Worm (Caenorhabditis elegans) whole organism, L3 larva: Measurements from ENCODE around the gene C16D9.5.

ENCODE experiments used
- aly-2 ChIP-seq: fragments of 150-350 bp; optimal IDR thresholded peaks from 2 replicates; lab custom pipeline; 2014; ENCODE audit warnings: missing biosample characterization, missing genetic modification characterization
- ama-1 ChIP-seq: fragments of 150-350 bp; optimal IDR thresholded peaks from 2 replicates; lab custom pipeline; 2018
- ceh-82 ChIP-seq: fragments of 150-350 bp; optimal IDR thresholded peaks from 2 replicates; lab custom pipeline; 2014; ENCODE audit warnings: missing biosample characterization, missing genetic modification characterization
- daf-12 ChIP-seq: fragments of 150-350 bp; optimal IDR thresholded peaks from 2 replicates; lab custom pipeline; 2014; ENCODE audit warnings: missing biosample characterization, missing genetic modification reagents, missing genetic modification characterization
- fkh-10 ChIP-seq: sonication (generic microtip); optimal IDR thresholded peaks from 2 replicates; lab custom pipeline; 2017; ENCODE audit warnings: missing biosample characterization, missing genetic modification reagents, missing genetic modification characterization
- nhr-237 ChIP-seq: fragments of 150-350 bp; optimal IDR thresholded peaks from 2 replicates; lab custom pipeline; 2014; ENCODE audit warnings: missing biosample characterization, missing genetic modification characterization
- nhr-77 ChIP-seq: fragments of 150-350 bp; optimal IDR thresholded peaks from 2 replicates; lab custom pipeline; 2014; ENCODE audit warnings: missing biosample characterization, missing genetic modification characterization
- snpc-4 ChIP-seq: fragments of 150-350 bp; optimal IDR thresholded peaks from 2 replicates; lab custom pipeline; 2014; ENCODE audit warnings: missing biosample characterization, missing genetic modification characterization
- tbx-2 ChIP-seq: sonication (generic microtip); optimal IDR thresholded peaks from 2 replicates; lab custom pipeline; 2016; ENCODE audit warnings: mild to moderate bottlenecking, missing genetic modification characterization, missing compliant biosample characterization
- unc-39 ChIP-seq: sonication (generic microtip); optimal IDR thresholded peaks from 4 replicates; lab custom pipeline; 2017; ENCODE audit warnings: missing biosample characterization, missing genetic modification characterization
- unc-62 ChIP-seq: fragments of 150-350 bp; sonication (generic microtip); optimal IDR thresholded peaks from 4 replicates; lab custom pipeline; 2014; ENCODE audit warnings: missing biosample characterization, missing genetic modification reagents, missing genetic modification characterization
- zag-1 ChIP-seq: fragments of 150-350 bp; optimal IDR thresholded peaks from 2 replicates; lab custom pipeline; 2014; ENCODE audit warnings: missing biosample characterization, missing genetic modification characterization
- ztf-11 ChIP-seq: fragments of 150-350 bp; optimal IDR thresholded peaks from 2 replicates; lab custom pipeline; 2014; ENCODE audit warnings: missing biosample characterization, missing genetic modification characterization

ce11 chrV:8196993-8197392, 48.4 kb downstream of the C16D9.5 start:
- no peak for TF ChIP-seq fkh-10 (GFP tag; lab: Kevin White, UChicago)
- TF ChIP-seq ama-1 (lab: Kevin White, UChicago), result no peak
- TF ChIP-seq tbx-2, result no peak
- TF ChIP-seq nhr-77 (tag; lab: Kevin White, UChicago), result no peak
- no peak for TF ChIP-seq aly-2 (tag; lab: Kevin White, UChicago)
- no peak for TF ChIP-seq ztf-11 (tag; lab: Kevin White, UChicago)
- TF ChIP-seq nhr-237 (tag; lab: Kevin White, UChicago), result no peak
- no peak for TF ChIP-seq zag-1 (tag; lab: Kevin White, UChicago)
- no peak for TF ChIP-seq ceh-82 (tag; lab: Kevin White, UChicago)
- no peak for TF ChIP-seq snpc-4 (tag; lab: Kevin White, UChicago)
- TF ChIP-seq unc-62 (GFP tag; lab: Kevin White, UChicago), result no peak
- TF ChIP-seq daf-12 (tag; lab: Kevin White, UChicago), result no peak
- no peak for TF ChIP-seq unc-39 (tag; lab: Kevin White, UChicago)
